Fruit fly (Drosophila melanogaster): ENCODE results near the gene Acox3.

Gene Acox3

dm6 chr2L:6467509-6467908, 19.3 kb upstream of the Acox3 start, which contains the start of gene HemK1 (continued):
- TF ChIP-seq CG8281 (tag; optimal IDR thresholded peaks at IDR 0.05) (no peak), cad (GFP tag; optimal IDR thresholded peaks at IDR 0.05) (no peak), dysf (GFP tag; IDR thresholded peaks at IDR 0.05) (no peak), Bgb (GFP tag; IDR thresholded peaks at IDR 0.05; ENCODE audit: partially characterized antibody) (peak; percentile 70), CG4854 (GFP tag; optimal IDR thresholded peaks at IDR 0.05) (no peak), Adf1 (GFP tag; IDR thresholded peaks at IDR 0.05) (0 out of 2 replicates have a peak, but pooled peaks have one; percentile 25), B-H1 (GFP tag; IDR thresholded peaks at IDR 0.05) (no peak), NFAT (GFP tag; IDR thresholded peaks at IDR 0.05) (no peak), grn (GFP tag; optimal IDR thresholded peaks at IDR 0.05) (no peak), CG7786 (GFP tag; optimal IDR thresholded peaks at IDR 0.05) (no peak), CG31441 (GFP tag; IDR thresholded peaks at IDR 0.05) (no peak), insv (GFP tag; optimal IDR thresholded peaks at IDR 0.05) (no peak), fu2 (GFP tag; optimal IDR thresholded peaks at IDR 0.05) (no peak), cg (GFP tag; optimal IDR thresholded peaks at IDR 0.05) (no peak), CG13894 (tag; optimal IDR thresholded peaks at IDR 0.05) (peak; percentile 26), Lhr (GFP tag; optimal IDR thresholded peaks at IDR 0.05) (peak; percentile 43), Deaf1 (tag; optimal IDR thresholded peaks at IDR 0.05) (peak; percentile 14), onecut (GFP tag; IDR thresholded peaks at IDR 0.05) (peak; percentile 78), NK7.1 (GFP tag; optimal IDR thresholded peaks at IDR 0.05) (no peak), CG10979 (tag; optimal IDR thresholded peaks at IDR 0.05) (peak; percentile 16), klu (GFP tag; IDR thresholded peaks at IDR 0.05) (no peak), CG10366 (GFP tag; IDR thresholded peaks at IDR 0.05) (no peak), Rx (GFP tag; IDR thresholded peaks at IDR 0.05) (no peak), B-H2 (GFP tag; optimal IDR thresholded peaks at IDR 0.05) (peak; percentile 28), ato (GFP tag; IDR thresholded peaks at IDR 0.05; ENCODE audit: partially characterized antibody) (0 out of 2 replicates have a peak, but pooled peaks have one; percentile 45), Jarid2 (GFP tag; optimal IDR thresholded peaks at IDR 0.05) (no peak), Atf6 (GFP tag; IDR thresholded peaks at IDR 0.05) (0 out of 2 replicates have a peak, but pooled peaks have one; percentile 21), tgo (GFP tag; IDR thresholded peaks at IDR 0.05) (no peak), hkb (optimal IDR thresholded peaks at IDR 0.05) (no peak), hkb (GFP tag; IDR thresholded peaks at IDR 0.05) (no peak), CG9609 (GFP tag; optimal IDR thresholded peaks at IDR 0.05) (no peak), disco-r (GFP tag; optimal IDR thresholded peaks at IDR 0.05) (no peak), CG14860 (GFP tag; IDR thresholded peaks at IDR 0.05; ENCODE audit: partially characterized antibody) (no peak), chif (GFP tag; optimal IDR thresholded peaks at IDR 0.05) (no peak), phol (tag; optimal IDR thresholded peaks at IDR 0.05) (peak; percentile 23), BtbVII (GFP tag; optimal IDR thresholded peaks at IDR 0.05) (no peak), corto (GFP tag; optimal IDR thresholded peaks at IDR 0.05) (no peak), gfzf (GFP tag; optimal IDR thresholded peaks at IDR 0.05) (peak; percentile 97), Hr78 (GFP tag; optimal IDR thresholded peaks at IDR 0.05) (no peak), CG9727 (GFP tag; optimal IDR thresholded peaks at IDR 0.05) (no peak), CG7987 (GFP tag; optimal IDR thresholded peaks at IDR 0.05) (peak; percentile 53), Camta (GFP tag; optimal IDR thresholded peaks at IDR 0.05) (no peak), stc (GFP tag; IDR thresholded peaks at IDR 0.05) (no peak), CG6813 (GFP tag; optimal IDR thresholded peaks at IDR 0.05) (no peak), ham (GFP tag; IDR thresholded peaks at IDR 0.05) (no peak), CG13424 (tag; optimal IDR thresholded peaks at IDR 0.05) (no peak), CG12299 (tag; optimal IDR thresholded peaks at IDR 0.05) (no peak), Hey (tag; optimal IDR thresholded peaks at IDR 0.05) (no peak), CG34422 (GFP tag; IDR thresholded peaks at IDR 0.05) (no peak), Dfd (GFP tag; optimal IDR thresholded peaks at IDR 0.05) (no peak), CG3838 (GFP tag; optimal IDR thresholded peaks at IDR 0.05) (no peak), Mrtf (GFP tag; IDR thresholded peaks at IDR 0.05) (no peak)

Data from whole organism, embryonic.